Fruit fly (Drosophila melanogaster) whole organism, embryonic: ENCODE data around the gene CG5910.

Source experiments
- ATbp ChIP-seq: fragments of 200-800 bp; sonication (Bioruptor generic); optimal IDR thresholded peaks from 2 replicates; lab custom pipeline; 2017; ENCODE audit warnings: missing biosample characterization, mild to moderate bottlenecking, missing genetic modification characterization, missing genetic modification reagents
- Ada2b ChIP-seq: fragments of 200-800 bp; sonication (Bioruptor generic); IDR thresholded peaks from 2 replicates; pipeline ENCODE4 v1.3.6; 2022; ENCODE audit warnings: missing biosample characterization, missing genetic modification characterization
- CG1024 ChIP-seq: fragments of 200-800 bp; sonication (Bioruptor generic); IDR thresholded peaks from 2 replicates; pipeline ENCODE4 v1.3.6; 2022; ENCODE audit warnings: missing biosample characterization, missing genetic modification characterization
- CG10654 ChIP-seq: fragments of 200-800 bp; sonication (Bioruptor generic); optimal IDR thresholded peaks from 2 replicates; lab custom pipeline; 2016; ENCODE audit warnings: missing biosample characterization, missing genetic modification characterization
- CG11085 ChIP-seq: fragments of 200-800 bp; sonication (Bioruptor generic); IDR thresholded peaks from 2 replicates; pipeline ENCODE4 v1.3.6; 2022; ENCODE audit warnings: missing biosample characterization, missing genetic modification characterization
- CG12155 ChIP-seq: fragments of 200-800 bp; sonication (Bioruptor generic); optimal IDR thresholded peaks from 3 replicates; lab custom pipeline; 2016; ENCODE audit warnings: missing biosample characterization, missing genetic modification characterization
- CG1233 ChIP-seq: fragments of 200-800 bp; sonication (Bioruptor generic); optimal IDR thresholded peaks from 4 replicates; lab custom pipeline; 2018; ENCODE audit warnings: missing biosample characterization, mild to moderate bottlenecking, missing genetic modification characterization
- CG12769 ChIP-seq: fragments of 200-800 bp; sonication (Bioruptor generic); optimal IDR thresholded peaks from 2 replicates; lab custom pipeline; 2019; ENCODE audit warnings: missing biosample characterization, mild to moderate bottlenecking, missing genetic modification characterization, moderate library complexity
- CG14965 ChIP-seq: fragments of 200-800 bp; sonication (Bioruptor generic); optimal IDR thresholded peaks from 2 replicates; lab custom pipeline; 2016; ENCODE audit warnings: missing biosample characterization, missing genetic modification characterization, borderline replicate concordance
- CG31224 ChIP-seq: fragments of 200-800 bp; sonication (Bioruptor generic); IDR thresholded peaks from 2 replicates; pipeline ENCODE4 v1.3.6; 2022; ENCODE audit warnings: missing biosample characterization, missing genetic modification characterization
- CG31388 ChIP-seq: fragments of 200-800 bp; sonication (Bioruptor generic); optimal IDR thresholded peaks from 2 replicates; lab custom pipeline; 2016; ENCODE audit warnings: missing biosample characterization, missing genetic modification characterization
- CG4707 ChIP-seq: fragments of 200-800 bp; sonication (Bioruptor generic); optimal IDR thresholded peaks from 2 replicates; lab custom pipeline; 2018; ENCODE audit warnings: missing biosample characterization, mild to moderate bottlenecking, missing genetic modification characterization, moderate library complexity
- CG4730 ChIP-seq: fragments of 200-800 bp; sonication (Bioruptor generic); IDR thresholded peaks from 2 replicates; pipeline ENCODE4 v1.3.6; 2022; ENCODE audit warnings: missing biosample characterization, missing genetic modification characterization
- CG5245 ChIP-seq: fragments of 200-800 bp; sonication (Bioruptor generic); optimal IDR thresholded peaks from 3 replicates; lab custom pipeline; 2016; ENCODE audit warnings: missing biosample characterization, missing genetic modification characterization
- CG6254 ChIP-seq: fragments of 200-800 bp; sonication (Bioruptor generic); optimal IDR thresholded peaks from 3 replicates; lab custom pipeline; 2017; ENCODE audit warnings: mild to moderate bottlenecking, missing biosample characterization, missing genetic modification reagents, missing genetic modification characterization
- CG7745 ChIP-seq: fragments of 200-800 bp; sonication (Bioruptor generic); optimal IDR thresholded peaks from 2 replicates; lab custom pipeline; 2018; ENCODE audit warnings: missing biosample characterization, mild to moderate bottlenecking, missing genetic modification characterization, moderate library complexity
- CG8281 ChIP-seq: fragments of 200-800 bp; sonication (Bioruptor generic); optimal IDR thresholded peaks from 2 replicates; lab custom pipeline; 2018; ENCODE audit warnings: missing biosample characterization, mild to moderate bottlenecking, missing genetic modification characterization, moderate library complexity
- CG8944 ChIP-seq: fragments of 200-800 bp; sonication (Bioruptor generic); optimal IDR thresholded peaks from 3 replicates; lab custom pipeline; 2016; ENCODE audit warnings: missing biosample characterization, missing genetic modification characterization
- Chrac-16 ChIP-seq: fragments of 200-800 bp; sonication (Bioruptor generic); optimal IDR thresholded peaks from 3 replicates; lab custom pipeline; 2016; ENCODE audit warnings: missing biosample characterization, missing genetic modification characterization
- CkIIα-i1 ChIP-seq: fragments of 200-800 bp; sonication (Bioruptor generic); IDR thresholded peaks from 2 replicates; pipeline ENCODE4 v1.3.6; 2022; ENCODE audit warnings: missing biosample characterization, missing genetic modification characterization
- H15 ChIP-seq: fragments of 200-800 bp; sonication (Bioruptor generic); IDR thresholded peaks from 3 replicates; pipeline ENCODE4 v1.3.6; 2022; ENCODE audit warnings: missing biosample characterization, missing genetic modification characterization
- Hand ChIP-seq: fragments of 200-800 bp; sonication (Bioruptor generic); optimal IDR thresholded peaks from 2 replicates; lab custom pipeline; 2017; ENCODE audit warnings: mild to moderate bottlenecking, missing biosample characterization, missing genetic modification reagents, missing genetic modification characterization
- Nf-YC ChIP-seq: fragments of 200-800 bp; optimal IDR thresholded peaks from 3 replicates; lab custom pipeline; 2019; ENCODE audit warnings: missing biosample characterization, mild to moderate bottlenecking, missing genetic modification characterization, moderate library complexity
- Oli ChIP-seq: fragments of 200-800 bp; sonication (Bioruptor generic); optimal IDR thresholded peaks from 2 replicates; lab custom pipeline; 2018; ENCODE audit warnings: missing biosample characterization, mild to moderate bottlenecking, missing genetic modification characterization, moderate library complexity
- Opbp ChIP-seq: fragments of 200-800 bp; sonication (Bioruptor generic); IDR thresholded peaks from 3 replicates; pipeline ENCODE4 v1.3.6; 2022; ENCODE audit warnings: missing biosample characterization, missing genetic modification characterization; ENCODE audit not compliant: partially characterized antibody
- PHDP ChIP-seq: fragments of 200-800 bp; sonication (Bioruptor generic); optimal IDR thresholded peaks from 3 replicates; lab custom pipeline; 2018; ENCODE audit warnings: missing biosample characterization, mild to moderate bottlenecking, missing genetic modification characterization, moderate library complexity
- Sry-δ ChIP-seq: fragments of 200-800 bp; sonication (Bioruptor generic); optimal IDR thresholded peaks from 2 replicates; lab custom pipeline; 2016; ENCODE audit warnings: missing biosample characterization, missing genetic modification characterization
- TFAM ChIP-seq: fragments of 200-800 bp; sonication (Bioruptor generic); optimal IDR thresholded peaks from 2 replicates; lab custom pipeline; 2017; ENCODE audit warnings: missing biosample characterization, missing genetic modification characterization, inconsistent platforms
- amos ChIP-seq: fragments of 200-800 bp; sonication (Bioruptor generic); IDR thresholded peaks from 2 replicates; pipeline ENCODE4 v1.3.6; 2022; ENCODE audit warnings: missing biosample characterization, missing genetic modification characterization; ENCODE audit not compliant: partially characterized antibody
- ap ChIP-seq: fragments of 200-800 bp; sonication (Bioruptor generic); IDR thresholded peaks from 2 replicates; pipeline ENCODE4 v1.3.6; 2022; ENCODE audit warnings: missing biosample characterization, missing genetic modification characterization
- crc ChIP-seq: fragments of 200-800 bp; sonication (Bioruptor generic); optimal IDR thresholded peaks from 2 replicates; lab custom pipeline; 2016; ENCODE audit warnings: missing biosample characterization, missing genetic modification characterization
- dimm ChIP-seq: fragments of 200-800 bp; sonication (Bioruptor generic); IDR thresholded peaks from 2 replicates; pipeline ENCODE4 v1.3.6; 2022; ENCODE audit warnings: missing biosample characterization, missing genetic modification characterization
- dmrt11E ChIP-seq: fragments of 200-800 bp; sonication (Bioruptor generic); optimal IDR thresholded peaks from 3 replicates; lab custom pipeline; 2018; ENCODE audit warnings: missing biosample characterization, mild to moderate bottlenecking, missing genetic modification characterization, moderate library complexity
- dmrt99B ChIP-seq: fragments of 200-800 bp; sonication (Bioruptor generic); optimal IDR thresholded peaks from 2 replicates; lab custom pipeline; 2018; ENCODE audit warnings: missing biosample characterization, mild to moderate bottlenecking, missing genetic modification characterization, moderate library complexity
- ewg ChIP-seq: fragments of 200-800 bp; sonication (Bioruptor generic); optimal IDR thresholded peaks from 3 replicates; lab custom pipeline; 2017; ENCODE audit warnings: mild to moderate bottlenecking, missing biosample characterization, missing genetic modification reagents, missing genetic modification characterization
- grn ChIP-seq: fragments of 200-800 bp; sonication (Bioruptor generic); optimal IDR thresholded peaks from 3 replicates; lab custom pipeline; 2017; ENCODE audit warnings: missing biosample characterization, missing genetic modification characterization
- jumu ChIP-seq: fragments of 200-800 bp; sonication (Bioruptor generic); optimal IDR thresholded peaks from 3 replicates; lab custom pipeline; 2016; ENCODE audit warnings: missing biosample characterization, missing genetic modification characterization
- ken ChIP-seq: fragments of 200-800 bp; sonication (Bioruptor generic); IDR thresholded peaks from 3 replicates; pipeline ENCODE4 v1.3.6; 2022; ENCODE audit warnings: missing biosample characterization, missing genetic modification characterization
- lilli ChIP-seq: fragments of 200-800 bp; sonication (Bioruptor generic); optimal IDR thresholded peaks from 3 replicates; lab custom pipeline; 2016; ENCODE audit warnings: missing biosample characterization, missing genetic modification characterization
- lmd ChIP-seq: fragments of 200-800 bp; sonication (Bioruptor generic); IDR thresholded peaks from 2 replicates; pipeline ENCODE4 v1.3.6; 2022; ENCODE audit warnings: missing biosample characterization, missing genetic modification characterization
- mirr ChIP-seq: fragments of 200-800 bp; sonication (Bioruptor generic); optimal IDR thresholded peaks from 3 replicates; lab custom pipeline; 2018; ENCODE audit warnings: missing biosample characterization, mild to moderate bottlenecking, missing genetic modification characterization
- onecut ChIP-seq: fragments of 200-800 bp; sonication (Bioruptor generic); IDR thresholded peaks from 2 replicates; pipeline ENCODE4 v1.3.6; 2022; ENCODE audit warnings: missing biosample characterization, missing genetic modification characterization
- pho ChIP-seq: fragments of 200-800 bp; sonication (Bioruptor generic); optimal IDR thresholded peaks from 2 replicates; lab custom pipeline; 2016; ENCODE audit warnings: missing biosample characterization, missing genetic modification characterization
- pzg ChIP-seq: fragments of 200-800 bp; sonication (Bioruptor generic); optimal IDR thresholded peaks from 3 replicates; lab custom pipeline; 2018; ENCODE audit warnings: missing biosample characterization, mild to moderate bottlenecking, missing genetic modification characterization, moderate library complexity
- sisA ChIP-seq: fragments of 200-800 bp; sonication (Bioruptor generic); IDR thresholded peaks from 2 replicates; pipeline ENCODE4 v1.3.6; 2022; ENCODE audit warnings: missing biosample characterization, missing genetic modification characterization
- so ChIP-seq: fragments of 200-800 bp; sonication (Bioruptor generic); IDR thresholded peaks from 3 replicates; pipeline ENCODE4 v1.3.6; 2022; ENCODE audit warnings: missing biosample characterization, missing genetic modification characterization
- tgo ChIP-seq: fragments of 200-800 bp; sonication (Bioruptor generic); IDR thresholded peaks from 3 replicates; pipeline ENCODE4 v1.3.6; 2022; ENCODE audit warnings: missing biosample characterization, missing genetic modification characterization
- trh ChIP-seq: fragments of 200-800 bp; sonication (Bioruptor generic); optimal IDR thresholded peaks from 2 replicates; lab custom pipeline; 2016; ENCODE audit warnings: missing biosample characterization, missing genetic modification characterization
- wor ChIP-seq: fragments of 200-800 bp; sonication (Bioruptor generic); IDR thresholded peaks from 2 replicates; pipeline ENCODE4 v1.3.6; 2022; ENCODE audit warnings: missing biosample characterization, missing genetic modification characterization
- z ChIP-seq: fragments of 200-800 bp; sonication (Bioruptor generic); IDR thresholded peaks from 3 replicates; pipeline ENCODE4 v1.3.6; 2022; ENCODE audit warnings: missing biosample characterization, missing genetic modification characterization

Gene CG5910

DNA sequence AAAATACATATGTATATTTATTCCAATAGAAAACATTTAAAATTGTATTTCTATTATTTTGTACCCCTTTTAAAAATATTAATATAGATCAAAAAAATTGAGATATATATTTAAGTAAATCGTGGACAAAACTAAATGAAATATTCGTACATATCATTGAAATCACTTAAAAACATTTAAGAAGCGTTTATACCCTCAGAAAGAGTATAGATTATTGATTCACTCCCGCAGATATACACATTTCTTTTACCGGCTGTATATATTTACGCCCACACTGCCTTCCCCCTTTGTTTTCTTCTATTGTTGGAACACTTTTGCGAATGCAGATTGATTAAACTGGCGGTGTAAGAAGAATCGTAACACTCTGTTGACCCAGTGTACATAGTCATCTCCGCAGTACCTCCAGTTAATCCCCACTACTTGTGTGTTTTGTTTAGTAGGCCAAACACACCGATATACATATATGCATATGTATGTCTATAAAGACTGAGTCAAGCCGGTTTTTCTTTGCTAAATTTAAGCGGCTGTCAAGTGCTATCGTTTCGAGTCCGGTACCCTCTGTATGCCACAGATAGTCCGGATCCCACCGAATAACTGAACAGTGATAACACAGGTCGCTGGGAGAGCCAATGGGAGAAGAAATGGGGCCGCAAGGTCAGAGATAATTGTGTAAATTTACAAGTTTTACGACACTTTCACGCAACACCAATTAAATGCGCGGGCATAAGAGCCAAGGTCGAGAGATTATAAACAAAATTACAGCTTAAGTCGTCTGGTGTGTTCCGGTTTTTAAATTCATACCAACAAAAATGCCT is 29.5 kb downstream of the CG5910 start (continued):
- TF ChIP-seq grn (GFP tag; lab: Kevin White, UChicago) (no peak), jumu (GFP tag; lab: Kevin White, UChicago) (peak; percentile 38), sisA (GFP tag; lab: Robert Waterston, UW) (no peak), ewg (GFP tag; lab: Kevin White, UChicago) (peak; percentile 32), ATbp (GFP tag; lab: Kevin White, UChicago) (peak; percentile 90), onecut (GFP tag; lab: Robert Waterston, UW) (peak; percentile 68), CG1233 (GFP tag; lab: Kevin White, UChicago) (peak; percentile 69), Hand (GFP tag; lab: Kevin White, UChicago) (no peak), CG7745 (peak; percentile 20), CG10654 (GFP tag; lab: Kevin White, UChicago) (peak; percentile 46), ap (GFP tag; lab: Robert Waterston, UW) (no peak), Nf-YC (tag; lab: Kevin White, UChicago) (no peak), Opbp (GFP tag; lab: Robert Waterston, UW) (no peak), lmd (GFP tag; lab: Robert Waterston, UW) (no peak), ken (peak; percentile 29; the same call in 1 of the 3 replicates), trh (GFP tag; lab: Kevin White, UChicago) (peak; percentile 12), CG12155 (GFP tag; lab: Kevin White, UChicago) (no peak), TFAM (GFP tag; lab: Kevin White, UChicago) (peak; percentile 54), CG6254 (GFP tag; lab: Kevin White, UChicago) (no peak), z (no peak), tgo (GFP tag; lab: Robert Waterston, UW) (no peak), CG5245 (GFP tag; lab: Kevin White, UChicago) (no peak), dmrt11E (tag; lab: Kevin White, UChicago) (peak; percentile 70), amos (GFP tag; lab: Robert Waterston, UW) (no peak), dmrt99B (tag; lab: Kevin White, UChicago) (no peak), lilli (GFP tag; lab: Kevin White, UChicago) (peak; percentile 22), Chrac-16 (GFP tag; lab: Kevin White, UChicago) (no peak), crc (GFP tag; lab: Kevin White, UChicago) (peak; percentile 0), CG8281 (tag; lab: Kevin White, UChicago) (peak; percentile 18), CkIIα-i1 (GFP tag; lab: Robert Waterston, UW) (no peak), so (GFP tag; lab: Robert Waterston, UW) (0 out of 3 replicates have a peak, but pooled peaks have one; percentile 38), CG12769 (peak; percentile 86), Sry-δ (GFP tag; lab: Kevin White, UChicago) (peak; percentile 1), CG11085 (no peak), CG4707 (GFP tag; lab: Kevin White, UChicago) (peak; percentile 58), dimm (GFP tag; lab: Robert Waterston, UW) (no peak), Oli (no peak), pho (GFP tag; lab: Kevin White, UChicago) (no peak), Ada2b (GFP tag; lab: Robert Waterston, UW) (no peak), CG4730 (no peak), CG8944 (GFP tag; lab: Kevin White, UChicago) (peak; percentile 41), CG14965 (GFP tag; lab: Kevin White, UChicago) (peak; percentile 29), wor (GFP tag; lab: Robert Waterston, UW) (no peak), H15 (GFP tag; lab: Robert Waterston, UW) (no peak), CG1024 (GFP tag; lab: Robert Waterston, UW) (no peak), CG31224 (GFP tag; lab: Robert Waterston, UW) (no peak), mirr (GFP tag; lab: Kevin White, UChicago) (peak; percentile 66), pzg (GFP tag; lab: Kevin White, UChicago) (no peak), PHDP (peak; percentile 42), CG31388 (GFP tag; lab: Kevin White, UChicago) (no peak)
